Worm (Caenorhabditis elegans) whole organism, L4 larva: Measurements from ENCODE around the gene ugtp-1.
A peak's percentile ranks its signal among the peaks of the same experiment; 100 is the strongest.

ENCODE experiments used
- D1046.2 ChIP-seq: fragments of 200-800 bp; sonication (Bioruptor generic); IDR thresholded peaks from 2 replicates; pipeline ENCODE4 v1.3.6; 2022; ENCODE audit warnings: missing genetic modification characterization, missing compliant biosample characterization
- F10B5.3 ChIP-seq: sonication (generic microtip); optimal IDR thresholded peaks from 2 replicates; lab custom pipeline; 2016; ENCODE audit warnings: mild to moderate bottlenecking, missing genetic modification characterization, missing compliant biosample characterization
- F44E2.7 ChIP-seq: fragments of 200-800 bp; sonication (Bioruptor generic); IDR thresholded peaks from 2 replicates; pipeline ENCODE4 v2.1.2; 2022; ENCODE audit warnings: missing genetic modification characterization, missing compliant biosample characterization
- Y105C5A.15 ChIP-seq: fragments of 200-800 bp; sonication (Bioruptor generic); IDR thresholded peaks from 2 replicates; pipeline ENCODE4 v1.3.6; 2022; ENCODE audit warnings: missing genetic modification characterization, missing compliant biosample characterization
- Y48G9A.11 ChIP-seq: fragments of 200-800 bp; sonication (Bioruptor generic); IDR thresholded peaks from 2 replicates; pipeline ENCODE4 v1.3.6; 2022; ENCODE audit warnings: missing genetic modification reagents, missing genetic modification characterization, missing compliant biosample characterization
- ZK337.2 ChIP-seq: fragments of 200-800 bp; sonication (Bioruptor generic); IDR thresholded peaks from 2 replicates; pipeline ENCODE4 v1.3.6; 2022; ENCODE audit warnings: missing genetic modification reagents, missing genetic modification characterization, missing compliant biosample characterization
- aha-1 ChIP-seq: fragments of 150-350 bp; peaks from one replicate; lab custom pipeline; 2014; ENCODE audit warnings: missing biosample characterization, missing genetic modification characterization
- attf-4 ChIP-seq: sonication (generic microtip); optimal IDR thresholded peaks from 3 replicates; lab custom pipeline; 2017; ENCODE audit warnings: missing biosample characterization, missing genetic modification characterization
- ceh-44 ChIP-seq: fragments of 200-800 bp; sonication (Bioruptor generic); IDR thresholded peaks from 2 replicates; pipeline ENCODE4 v1.3.6; 2022; ENCODE audit warnings: missing genetic modification reagents, missing genetic modification characterization, missing compliant biosample characterization
- ceh-62 ChIP-seq: sonication (generic microtip); optimal IDR thresholded peaks from 2 replicates; lab custom pipeline; 2017; ENCODE audit warnings: missing biosample characterization, missing genetic modification characterization
- ctbp-1 ChIP-seq: fragments of 200-800 bp; sonication (Bioruptor generic); IDR thresholded peaks from 2 replicates; pipeline ENCODE4 v1.3.6; 2022; ENCODE audit warnings: missing genetic modification reagents, missing genetic modification characterization, missing compliant biosample characterization
- daf-16 ChIP-seq, 3 experiments: sonication (generic microtip); optimal IDR thresholded peaks; 2 replicates each; lab custom pipeline; 2016 to 2017; ENCODE audit warnings: missing genetic modification characterization in 3 of 3, missing genetic modification reagents in 3 of 3, mild to moderate bottlenecking in 2 of 3, missing compliant biosample characterization in 2 of 3, missing biosample characterization in 1 of 3, moderate library complexity in 1 of 3
- fkh-10 ChIP-seq: fragments of 150-350 bp; optimal IDR thresholded peaks from 2 replicates; lab custom pipeline; 2014; ENCODE audit warnings: missing biosample characterization, missing genetic modification reagents, missing genetic modification characterization
- hlh-11 ChIP-seq: fragments of 200-800 bp; sonication (Bioruptor generic); optimal IDR thresholded peaks from 2 replicates; lab custom pipeline; 2018; ENCODE audit warnings: mild to moderate bottlenecking, missing genetic modification characterization, missing compliant biosample characterization
- hlh-30 ChIP-seq: sonication (generic microtip); optimal IDR thresholded peaks from 2 replicates; lab custom pipeline; 2017; ENCODE audit warnings: antibody characterized with exemption, mild to moderate bottlenecking, missing genetic modification characterization, missing compliant biosample characterization; ENCODE audit not compliant: insufficient read depth
- jun-1 ChIP-seq: fragments of 150-350 bp; optimal IDR thresholded peaks from 2 replicates; lab custom pipeline; 2014; ENCODE audit warnings: missing biosample characterization, missing genetic modification reagents, missing genetic modification characterization
- lin-39 ChIP-seq: fragments of 150-350 bp; optimal IDR thresholded peaks from 2 replicates; lab custom pipeline; 2014; ENCODE audit warnings: missing biosample characterization, missing genetic modification reagents, missing genetic modification characterization
- lsy-2 ChIP-seq, 2 experiments: fragments of 150-350 bp in 1 of 2; sonication (generic microtip) in 1 of 2; optimal IDR thresholded peaks; 2 replicates each; lab custom pipeline; 2014 to 2017; ENCODE audit warnings: missing biosample characterization in 2 of 2, missing genetic modification characterization in 2 of 2
- madf-5 ChIP-seq, 2 experiments: fragments of 200-800 bp; sonication (Bioruptor generic); IDR thresholded peaks; 2 replicates each; pipeline ENCODE4 v1.3.6; 2022; ENCODE audit warnings: missing compliant biosample characterization in 2 of 2, missing genetic modification characterization in 2 of 2
- madf-9 ChIP-seq: fragments of 200-800 bp; sonication (Bioruptor generic); conservative IDR thresholded peaks from 2 replicates; pipeline ENCODE4 v1.3.6; 2022; ENCODE audit warnings: missing genetic modification reagents, missing genetic modification characterization, missing compliant biosample characterization
- mdl-1 ChIP-seq, 2 experiments: fragments of 150-350 bp in 1 of 2; sonication (generic microtip) in 1 of 2; optimal IDR thresholded peaks; 2 replicates each; lab custom pipeline; 2014 to 2017; ENCODE audit warnings: missing biosample characterization in 2 of 2, missing genetic modification characterization in 2 of 2
- mes-2 ChIP-seq: sonication (generic microtip); optimal IDR thresholded peaks from 2 replicates; lab custom pipeline; 2016; ENCODE audit warnings: missing genotype, mild to moderate bottlenecking, missing genetic modification characterization, missing compliant biosample characterization; ENCODE audit not compliant: poor library complexity, severe bottlenecking
- mxl-2 ChIP-seq: fragments of 200-800 bp; sonication (Bioruptor generic); conservative IDR thresholded peaks from 2 replicates; pipeline ENCODE4 v1.3.6; 2022; ENCODE audit warnings: missing genetic modification reagents, missing genetic modification characterization, missing compliant biosample characterization
- nhr-10 ChIP-seq: fragments of 150-350 bp; optimal IDR thresholded peaks from 2 replicates; lab custom pipeline; 2014; ENCODE audit warnings: missing biosample characterization, missing genetic modification characterization
- nhr-102 ChIP-seq: sonication (generic microtip); optimal IDR thresholded peaks from 2 replicates; lab custom pipeline; 2016; ENCODE audit warnings: mild to moderate bottlenecking, missing genetic modification characterization, moderate library complexity, missing compliant biosample characterization
- nhr-111 ChIP-seq: fragments of 200-800 bp; sonication (Bioruptor generic); optimal IDR thresholded peaks from 2 replicates; lab custom pipeline; 2018; ENCODE audit warnings: mild to moderate bottlenecking, missing genetic modification characterization, missing compliant biosample characterization
- nhr-48 ChIP-seq: sonication (generic microtip); optimal IDR thresholded peaks from 2 replicates; lab custom pipeline; 2016; ENCODE audit warnings: mild to moderate bottlenecking, missing genetic modification characterization, missing compliant biosample characterization
- nhr-76 ChIP-seq: fragments of 150-350 bp; optimal IDR thresholded peaks from 2 replicates; lab custom pipeline; 2014; ENCODE audit warnings: missing biosample characterization, missing genetic modification characterization
- nhr-77 ChIP-seq: fragments of 150-350 bp; optimal IDR thresholded peaks from 2 replicates; lab custom pipeline; 2014; ENCODE audit warnings: missing biosample characterization, missing genetic modification characterization
- rbr-2 ChIP-seq: sonication (generic microtip); optimal IDR thresholded peaks from 2 replicates; lab custom pipeline; 2016; ENCODE audit warnings: missing genotype, missing genetic modification characterization, missing compliant biosample characterization
- set-16 ChIP-seq: fragments of 200-800 bp; sonication (Bioruptor generic); IDR thresholded peaks from 2 replicates; pipeline ENCODE4 v1.3.6; 2022; ENCODE audit warnings: missing genetic modification reagents, missing genetic modification characterization, missing compliant biosample characterization
- spr-3 ChIP-seq: fragments of 200-800 bp; sonication (Bioruptor generic); optimal IDR thresholded peaks from 2 replicates; lab custom pipeline; 2018; ENCODE audit warnings: mild to moderate bottlenecking, missing genetic modification characterization, missing compliant biosample characterization
- tra-1 ChIP-seq: fragments of 200-800 bp; sonication (Bioruptor generic); IDR thresholded peaks from 2 replicates; pipeline ENCODE4 v1.3.6; 2022; ENCODE audit warnings: missing genetic modification reagents, missing genetic modification characterization, missing compliant biosample characterization
- unc-62 ChIP-seq, 3 experiments: fragments of 150-350 bp in 1 of 3; sonication (generic microtip); optimal IDR thresholded peaks in 2 of 3; peaks in 1 of 3; 1 replicate in 1 of 3; 2 replicates in 2 of 3; lab custom pipeline; 2014 to 2017; ENCODE audit warnings: missing biosample characterization in 3 of 3, missing genetic modification characterization in 3 of 3, missing genetic modification reagents in 3 of 3, missing genotype in 1 of 3
- vab-7 ChIP-seq: fragments of 200-800 bp; sonication (Bioruptor generic); IDR thresholded peaks from 2 replicates; pipeline ENCODE4 v1.3.6; 2022; ENCODE audit warnings: missing genetic modification reagents, missing genetic modification characterization, missing compliant biosample characterization
- ztf-7 ChIP-seq: fragments of 150-350 bp; optimal IDR thresholded peaks from 2 replicates; lab custom pipeline; 2014; ENCODE audit warnings: missing biosample characterization, missing genetic modification characterization

The ugtp-1 gene

DNA sequence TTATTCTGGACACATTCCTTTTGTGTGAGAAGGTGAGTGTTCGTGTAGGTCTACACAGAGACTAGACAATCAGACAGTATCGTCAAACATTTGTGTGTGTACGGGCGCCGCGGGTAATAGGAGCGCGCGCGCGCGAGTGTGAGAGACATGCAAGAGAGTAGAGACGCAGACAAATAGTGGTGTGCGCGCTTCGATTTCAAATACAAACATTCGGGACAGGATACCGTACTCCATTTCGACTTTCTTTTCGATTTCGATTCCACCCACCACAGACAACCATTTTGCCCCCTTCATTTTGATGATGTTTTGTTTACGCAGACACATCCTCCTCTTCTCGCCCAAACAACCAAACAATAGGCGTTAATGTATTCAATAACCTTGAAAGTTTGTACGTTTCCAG is 44.3 kb upstream of the ugtp-1 start (continued):
- TF ChIP-seq D1046.2 (GFP tag; lab: Robert Waterston, UW), result 0 out of 2 replicates have a peak, but pooled peaks have one; percentile 70
- peak; percentile 48 for TF ChIP-seq nhr-102 (tag; lab: Kevin White, UChicago)
- peak; percentile 51 for TF ChIP-seq rbr-2 (tag; lab: Kevin White, UChicago)
- TF ChIP-seq F10B5.3 (tag; lab: Kevin White, UChicago), result peak; percentile 16
- peak in 1 of 2 experiments; percentile 66 for TF ChIP-seq lsy-2 (tag; optimal IDR thresholded peaks at IDR 0.05; lab: Kevin White, UChicago)
- TF ChIP-seq mxl-2 (GFP tag; lab: Robert Waterston, UW), result no peak
- TF ChIP-seq Y48G9A.11 (GFP tag; lab: Robert Waterston, UW), result no peak
- 0 out of 2 replicates have a peak, but pooled peaks have one; percentile 38 for TF ChIP-seq vab-7
- TF ChIP-seq fkh-10 (GFP tag; lab: Kevin White, UChicago), result no peak
- peak; percentile 79 for TF ChIP-seq hlh-30
- TF ChIP-seq nhr-77 (tag; lab: Kevin White, UChicago), result peak; percentile 12
- TF ChIP-seq ctbp-1 (GFP tag; lab: Robert Waterston, UW), result peak; percentile 71; the same call in 1 of the 2 replicates
- TF ChIP-seq madf-9 (GFP tag; lab: Robert Waterston, UW), result peak; percentile 52; the same call in 1 of the 2 replicates
- TF ChIP-seq spr-3 (GFP tag; lab: Kevin White, UChicago), result no peak
- TF ChIP-seq F44E2.7 (GFP tag; lab: Robert Waterston, UW), result no peak
- no peak for TF ChIP-seq nhr-10 (tag; lab: Kevin White, UChicago)

DNA sequence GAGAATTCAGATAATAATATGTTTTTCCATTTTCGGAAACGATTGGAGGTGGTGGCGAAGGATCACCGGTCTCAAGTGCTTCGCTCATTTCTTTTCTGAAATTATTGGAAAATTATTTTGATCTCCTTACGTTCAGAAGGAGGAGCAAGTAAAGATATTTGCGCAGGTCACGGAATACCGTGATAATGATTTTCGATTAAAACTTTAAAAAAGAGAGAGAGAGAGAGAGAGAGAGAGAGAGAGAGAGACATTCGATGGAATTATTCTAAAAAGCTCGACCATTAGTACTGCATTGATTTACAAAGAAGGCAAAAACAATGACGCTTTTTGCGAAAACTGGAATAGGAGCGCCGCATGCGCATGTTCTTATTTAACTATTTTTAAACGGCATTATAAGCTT is 41.7 kb upstream of the ugtp-1 start, which contains the start of gene ztf-1:
ztf-1 (minus strand) TSS at position 101 of the 400 bp plus-strand sequence.
- TF ChIP-seq unc-62 (GFP tag; optimal IDR thresholded peaks at IDR 0.05 in 1 of 2; lab: Kevin White, UChicago), result peak in 1 of 2 experiments; percentile 69
- TF ChIP-seq unc-62 (tag; optimal IDR thresholded peaks at IDR 0.05; lab: Kevin White, UChicago), result no peak
- no peak for TF ChIP-seq lin-39

DNA sequence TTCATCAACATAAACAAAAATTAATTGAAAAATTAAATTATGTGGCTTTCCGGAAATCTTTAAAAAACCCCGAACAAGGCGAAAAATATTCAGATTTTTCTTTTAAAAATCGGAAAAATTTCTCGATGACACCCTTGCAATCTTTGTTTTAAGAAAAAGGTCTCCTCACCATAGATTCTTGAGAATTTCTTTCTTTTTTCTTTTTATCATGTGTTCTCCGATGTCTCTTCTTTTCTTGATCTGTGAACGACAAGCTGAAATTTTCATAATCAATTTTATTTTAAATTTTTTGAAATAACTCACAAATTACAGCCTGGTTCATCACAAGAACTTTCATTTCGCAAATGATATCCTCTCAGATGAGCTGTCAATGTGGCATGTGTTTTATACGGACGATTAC is 40.7 kb upstream of the ugtp-1 start, which contains the start of the genes zfp-1 and F54F2.14:
zfp-1 (plus strand) TSS at position 301 of the 400 bp plus-strand sequence.
F54F2.14 (plus strand) TSS at position 312 of the 400 bp plus-strand sequence.
- no peak for TF ChIP-seq ceh-44
- no peak for TF ChIP-seq Y105C5A.15 (GFP tag; lab: Robert Waterston, UW)
- no peak for TF ChIP-seq tra-1 (GFP tag; lab: Robert Waterston, UW)
- no peak for TF ChIP-seq jun-1 (tag; lab: Kevin White, UChicago)
- TF ChIP-seq F44E2.7 (GFP tag; lab: Robert Waterston, UW), result no peak
- TF ChIP-seq nhr-48 (tag; lab: Kevin White, UChicago), result no peak
- TF ChIP-seq daf-16 (GFP tag; optimal IDR thresholded peaks at IDR 0.05; lab: Kevin White, UChicago), result no peak
- TF ChIP-seq daf-16 (tag; optimal IDR thresholded peaks at IDR 0.05; lab: Kevin White, UChicago), result no peak
- no peak for TF ChIP-seq vab-7
- no peak for TF ChIP-seq mdl-1 (tag; optimal IDR thresholded peaks at IDR 0.05; lab: Kevin White, UChicago)

DNA sequence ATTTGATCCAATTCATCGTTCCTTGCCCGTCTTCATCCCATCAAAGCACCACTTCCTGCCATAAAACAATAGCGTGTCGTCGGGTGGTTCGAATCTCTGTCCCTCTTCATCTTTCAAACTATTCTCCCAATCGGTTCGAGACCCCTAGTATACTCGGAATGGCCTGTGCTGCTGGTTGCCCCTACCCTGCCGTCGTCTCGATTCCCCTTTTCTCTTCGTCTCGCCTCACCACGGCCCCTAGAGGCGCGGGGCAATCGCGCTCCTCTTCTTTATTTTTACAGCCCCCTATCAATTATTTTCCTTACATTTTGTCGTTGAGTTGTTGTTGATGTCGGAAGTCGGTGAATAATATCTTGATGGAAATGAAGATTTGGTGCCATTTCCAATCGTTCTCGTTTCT is 38.2 kb upstream of the ugtp-1 start:
- TF ChIP-seq lsy-2 (tag; optimal IDR thresholded peaks at IDR 0.05; lab: Kevin White, UChicago) (peak in 1 of 2 experiments; percentile 8), hlh-11 (tag; lab: Kevin White, UChicago) (no peak), madf-9 (GFP tag; lab: Robert Waterston, UW) (no peak), ceh-62 (no peak), nhr-102 (tag; lab: Kevin White, UChicago) (no peak), mes-2 (no peak), aha-1 (tag; lab: Kevin White, UChicago) (peak; percentile 84), ztf-7 (tag; lab: Kevin White, UChicago) (no peak), set-16 (GFP tag; lab: Robert Waterston, UW) (peak; percentile 36; the same call in 1 of the 2 replicates), madf-5 (GFP tag; IDR thresholded peaks at IDR 0.05; lab: Robert Waterston, UW) (no peak), mxl-2 (GFP tag; lab: Robert Waterston, UW) (no peak), ZK337.2 (GFP tag; lab: Robert Waterston, UW) (no peak), attf-4 (tag; lab: Kevin White, UChicago) (no peak), nhr-76 (tag; lab: Kevin White, UChicago) (no peak), nhr-111 (no peak), vab-7 (no peak), D1046.2 (GFP tag; lab: Robert Waterston, UW) (no peak)
- TF ChIP-seq, all 104 proteins: peak for 3
